Worm (Caenorhabditis elegans): ENCODE data around the gene srlf-5.

DNA sequence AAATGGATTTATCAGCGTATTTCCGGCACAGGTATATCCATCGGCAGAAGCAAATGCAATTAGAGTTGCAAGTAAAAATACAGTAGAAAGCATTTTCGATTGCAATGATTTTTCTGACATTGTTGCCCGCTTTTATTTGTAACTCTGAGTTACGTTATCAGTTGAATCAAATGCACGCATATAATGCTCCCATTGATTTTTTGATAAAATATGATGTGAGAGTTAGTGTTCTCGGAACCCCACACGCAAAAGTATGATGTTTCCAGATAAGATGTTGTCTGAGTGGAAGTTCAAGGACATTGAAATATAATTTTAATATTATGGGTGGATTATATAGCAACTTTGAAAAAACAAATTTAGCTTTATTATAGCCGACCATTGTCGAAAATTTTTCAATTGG, 14.5 kb downstream of the srlf-5 start, which contains the start of gene K08D8.5:
- no peak for TF ChIP-seq ama-1 (optimal IDR thresholded peaks at IDR 0.05)
- no peak for TF ChIP-seq aly-1 (tag; optimal IDR thresholded peaks at IDR 0.05)
- no peak for TF ChIP-seq pes-1 (GFP tag; IDR thresholded peaks at IDR 0.05)
- TF ChIP-seq hmbx-1 (tag; optimal IDR thresholded peaks at IDR 0.05) = no peak
- TF ChIP-seq B0310.2 (tag; optimal IDR thresholded peaks at IDR 0.05) = no peak
- TF ChIP-seq flt-1 (GFP tag; IDR thresholded peaks at IDR 0.05) = no peak
- TF ChIP-seq ceh-36 (tag; optimal IDR thresholded peaks at IDR 0.05) = no peak
- TF ChIP-seq ceh-13 (GFP tag; optimal IDR thresholded peaks at IDR 0.05) = no peak
- TF ChIP-seq scrt-1 (GFP tag; IDR thresholded peaks at IDR 0.05) = no peak
- TF ChIP-seq tbx-11 (GFP tag; IDR thresholded peaks at IDR 0.05) = no peak

All from whole organism, early embryonic.